Fruit fly (Drosophila melanogaster) S2 (cell line): ENCODE measurements around the gene CG31300.

Source experiments
- CG8478 ChIP-seq: fragments of >200 bp; optimal IDR thresholded peaks from 2 replicates; lab custom pipeline; 2018
- CTCF ChIP-seq, 2 experiments: fragments of >200 bp; optimal IDR thresholded peaks; 2 replicates each; lab custom pipeline; 2018

dm6 chr3R:25266751-25267150 is 16.7 kb upstream of the CG31300 start:
- TF ChIP-seq CTCF (optimal IDR thresholded peaks at IDR 0.05; lab: Kevin White, UChicago) (no peak), CG8478 (no peak)
